Worm (Caenorhabditis elegans): ENCODE measurements around the gene C49F5.13.

DNA sequence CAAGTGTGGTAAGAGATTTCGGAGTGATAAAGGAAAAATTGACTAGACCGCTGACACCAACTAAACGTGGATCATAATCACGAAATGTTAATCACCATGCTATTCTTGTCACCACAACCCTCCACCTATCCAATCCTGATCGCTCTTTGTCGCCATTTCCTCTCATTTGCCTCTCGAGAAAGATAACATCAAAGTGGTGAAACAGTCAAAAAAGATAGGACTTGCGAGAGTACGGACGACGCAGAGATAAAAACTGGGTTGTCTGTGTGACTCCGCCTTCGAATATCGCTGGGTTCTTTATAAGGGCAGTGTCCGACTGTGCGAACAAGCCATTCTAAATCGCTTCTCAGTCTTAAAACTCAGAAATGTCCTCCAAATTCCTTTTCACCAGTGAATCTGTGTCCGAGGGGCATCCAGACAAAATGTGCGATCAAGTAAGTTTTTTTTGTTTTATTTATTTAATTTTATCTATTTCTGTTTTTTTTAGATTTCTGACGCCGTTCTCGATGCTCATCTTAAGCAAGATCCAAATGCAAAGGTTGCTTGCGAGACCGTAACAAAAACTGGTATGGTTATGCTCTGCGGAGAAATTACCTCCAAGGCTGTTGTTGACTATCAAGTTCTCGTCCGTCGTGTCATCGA is 4.6 kb downstream of the C49F5.13 start, which contains the start of gene sams-1:
- TF ChIP-seq W03F9.2 (tag; optimal IDR thresholded peaks at IDR 0.05) (no peak), him-1 (tag; optimal IDR thresholded peaks at IDR 0.05) (no peak)

Data from whole organism, L4/young adult.